Worm (Caenorhabditis elegans): ENCODE data around the gene skih-2.

DNA sequence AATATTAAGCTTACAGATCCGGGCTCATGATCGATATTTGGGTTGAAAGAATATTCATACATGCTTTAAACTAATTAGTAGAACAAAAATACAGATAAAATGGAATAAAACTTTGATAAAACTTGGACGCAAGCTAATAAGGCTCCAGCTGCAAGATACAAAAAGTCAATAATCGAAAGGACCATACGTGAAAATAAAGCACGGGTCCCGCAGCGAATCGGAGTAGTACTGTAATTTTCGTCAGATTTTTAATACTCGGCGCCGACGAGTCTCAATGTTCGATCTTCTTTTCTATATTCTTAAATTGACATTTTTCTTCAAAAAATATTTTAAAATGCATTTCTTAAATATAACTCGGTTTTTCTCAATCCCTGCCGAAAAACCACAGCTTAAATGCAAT, 17.5 kb downstream of the skih-2 start, which contains the start of gene spo-11:
- no peak for TF ChIP-seq ham-2 (GFP tag; optimal IDR thresholded peaks at IDR 0.05)
- no peak for TF ChIP-seq elt-1 (tag; optimal IDR thresholded peaks at IDR 0.05; ENCODE audit: borderline replicate concordance, insufficient read depth)
- TF ChIP-seq elt-3 (tag; optimal IDR thresholded peaks at IDR 0.05): no peak
- TF ChIP-seq blmp-1 (tag; optimal IDR thresholded peaks at IDR 0.05): no peak
- no peak for TF ChIP-seq nhr-237 (tag; optimal IDR thresholded peaks at IDR 0.05)
- TF ChIP-seq unc-39 (tag; optimal IDR thresholded peaks at IDR 0.05): no peak
- TF ChIP-seq unc-62 (GFP tag; optimal IDR thresholded peaks at IDR 0.05): no peak
- no peak for TF ChIP-seq sptf-1 (tag; optimal IDR thresholded peaks at IDR 0.05)
- no peak for TF ChIP-seq nhr-76 (tag; optimal IDR thresholded peaks at IDR 0.05)
- no peak for TF ChIP-seq nhr-12 (tag; optimal IDR thresholded peaks at IDR 0.05)

Measured in whole organism, mixed stage, embryonic.